Fruit fly (Drosophila melanogaster) whole organism, embryonic: ENCODE results near the gene CG46459.

Experiments
- Bteb2 ChIP-seq: fragments of 200-800 bp; sonication (Bioruptor generic); optimal IDR thresholded peaks from 2 replicates; lab custom pipeline; 2016; ENCODE audit warnings: missing biosample characterization, missing genetic modification characterization
- CG10209 ChIP-seq: fragments of 200-800 bp; sonication (Bioruptor generic); optimal IDR thresholded peaks from 3 replicates; lab custom pipeline; 2017; ENCODE audit warnings: missing biosample characterization, mild to moderate bottlenecking, missing genetic modification characterization, missing genetic modification reagents
- CG10543 ChIP-seq: fragments of 200-800 bp; sonication (Bioruptor generic); optimal IDR thresholded peaks from 3 replicates; lab custom pipeline; 2017; ENCODE audit warnings: missing biosample characterization, mild to moderate bottlenecking, missing genetic modification characterization, moderate library complexity
- CG10959 ChIP-seq: fragments of 200-800 bp; sonication (Bioruptor generic); IDR thresholded peaks from 2 replicates; pipeline ENCODE4 v1.3.6; 2022; ENCODE audit warnings: missing biosample characterization, missing genetic modification characterization
- CG11085 ChIP-seq: fragments of 200-800 bp; sonication (Bioruptor generic); IDR thresholded peaks from 2 replicates; pipeline ENCODE4 v1.3.6; 2022; ENCODE audit warnings: missing biosample characterization, missing genetic modification characterization
- CG11723 ChIP-seq: fragments of 200-800 bp; sonication (Bioruptor generic); optimal IDR thresholded peaks from 2 replicates; lab custom pipeline; 2017; ENCODE audit warnings: missing biosample characterization, mild to moderate bottlenecking, missing genetic modification characterization
- CG12744 ChIP-seq: fragments of 200-800 bp; sonication (Bioruptor generic); optimal IDR thresholded peaks from 2 replicates; lab custom pipeline; 2016; ENCODE audit warnings: missing biosample characterization, missing genetic modification characterization
- CG13296 ChIP-seq: fragments of 200-800 bp; sonication (Bioruptor generic); optimal IDR thresholded peaks from 3 replicates; lab custom pipeline; 2018; ENCODE audit warnings: missing biosample characterization, mild to moderate bottlenecking, missing genetic modification characterization
- CG13624 ChIP-seq: fragments of 200-800 bp; sonication (Bioruptor generic); optimal IDR thresholded peaks from 2 replicates; lab custom pipeline; 2016; ENCODE audit warnings: missing biosample characterization, missing genetic modification characterization
- CG15514 ChIP-seq: fragments of 200-800 bp; sonication (Bioruptor generic); optimal IDR thresholded peaks from 3 replicates; lab custom pipeline; 2017; ENCODE audit warnings: missing biosample characterization, missing genetic modification characterization, mild to moderate bottlenecking, moderate library complexity, missing genetic modification reagents
- CG15696 ChIP-seq: fragments of 200-800 bp; sonication (Bioruptor generic); optimal IDR thresholded peaks from 2 replicates; lab custom pipeline; 2019; ENCODE audit warnings: missing biosample characterization, mild to moderate bottlenecking, missing genetic modification characterization, moderate library complexity
- CG1603 ChIP-seq: fragments of 200-800 bp; sonication (Bioruptor generic); optimal IDR thresholded peaks from 2 replicates; lab custom pipeline; 2019; ENCODE audit warnings: missing biosample characterization, mild to moderate bottlenecking, missing genetic modification characterization, moderate library complexity
- CG17361 ChIP-seq: fragments of 200-800 bp; sonication (Bioruptor generic); IDR thresholded peaks from 3 replicates; pipeline ENCODE4 v1.3.6; 2022; ENCODE audit warnings: missing biosample characterization, missing genetic modification characterization
- CG17829 ChIP-seq: fragments of 200-800 bp; optimal IDR thresholded peaks from 2 replicates; lab custom pipeline; 2019; ENCODE audit warnings: missing biosample characterization, mild to moderate bottlenecking, missing genetic modification characterization, moderate library complexity
- CG2712 ChIP-seq: fragments of 200-800 bp; optimal IDR thresholded peaks from 3 replicates; lab custom pipeline; 2019; ENCODE audit warnings: missing biosample characterization, mild to moderate bottlenecking, missing genetic modification characterization, moderate library complexity
- CG31441 ChIP-seq: fragments of 200-800 bp; sonication (Bioruptor generic); IDR thresholded peaks from 2 replicates; pipeline ENCODE4 v1.3.6; 2022; ENCODE audit warnings: missing biosample characterization, missing genetic modification characterization
- CG5180 ChIP-seq: fragments of 200-800 bp; sonication (Bioruptor generic); optimal IDR thresholded peaks from 3 replicates; lab custom pipeline; 2017; ENCODE audit warnings: missing biosample characterization, missing genetic modification characterization, mild to moderate bottlenecking, moderate library complexity, missing genetic modification reagents
- CG6254 ChIP-seq: fragments of 200-800 bp; sonication (Bioruptor generic); optimal IDR thresholded peaks from 3 replicates; lab custom pipeline; 2017; ENCODE audit warnings: mild to moderate bottlenecking, missing biosample characterization, missing genetic modification reagents, missing genetic modification characterization
- CG6272 ChIP-seq: fragments of 200-800 bp; sonication (Bioruptor generic); IDR thresholded peaks from 2 replicates; pipeline ENCODE4 v1.3.6; 2022; ENCODE audit warnings: missing biosample characterization, missing genetic modification characterization
- CG7839 ChIP-seq: fragments of 200-800 bp; sonication (Bioruptor generic); optimal IDR thresholded peaks from 3 replicates; lab custom pipeline; 2018; ENCODE audit warnings: missing biosample characterization, mild to moderate bottlenecking, missing genetic modification characterization, moderate library complexity
- CG8359 ChIP-seq: fragments of 200-800 bp; sonication (Bioruptor generic); optimal IDR thresholded peaks from 2 replicates; lab custom pipeline; 2017; ENCODE audit warnings: missing biosample characterization, mild to moderate bottlenecking, missing genetic modification characterization, borderline replicate concordance
- CG9727 ChIP-seq: fragments of 200-800 bp; sonication (Bioruptor generic); optimal IDR thresholded peaks from 3 replicates; lab custom pipeline; 2017; ENCODE audit warnings: missing biosample characterization, mild to moderate bottlenecking, missing genetic modification characterization
- CkIIα-i1 ChIP-seq: fragments of 200-800 bp; sonication (Bioruptor generic); IDR thresholded peaks from 2 replicates; pipeline ENCODE4 v1.3.6; 2022; ENCODE audit warnings: missing biosample characterization, missing genetic modification characterization
- Deaf1 ChIP-seq: fragments of 200-800 bp; optimal IDR thresholded peaks from 3 replicates; lab custom pipeline; 2019; ENCODE audit warnings: missing biosample characterization, mild to moderate bottlenecking, missing genetic modification characterization, moderate library complexity
- Elba2 ChIP-seq: fragments of 200-800 bp; sonication (Bioruptor generic); optimal IDR thresholded peaks from 3 replicates; lab custom pipeline; 2016; ENCODE audit warnings: missing biosample characterization, missing genetic modification characterization
- HmgZ ChIP-seq: fragments of 200-800 bp; sonication (Bioruptor generic); optimal IDR thresholded peaks from 2 replicates; lab custom pipeline; 2018; ENCODE audit warnings: missing biosample characterization, mild to moderate bottlenecking, missing genetic modification characterization
- Jarid2 ChIP-seq: fragments of 200-800 bp; sonication (Bioruptor generic); optimal IDR thresholded peaks from 3 replicates; lab custom pipeline; 2017; ENCODE audit warnings: mild to moderate bottlenecking, missing biosample characterization, missing genetic modification reagents, missing genetic modification characterization
- Lim3 ChIP-seq: fragments of 200-800 bp; sonication (Bioruptor generic); IDR thresholded peaks from 2 replicates; pipeline ENCODE4 v1.3.6; 2022; ENCODE audit warnings: missing biosample characterization, missing genetic modification characterization
- Poxn ChIP-seq: fragments of 200-800 bp; sonication (Bioruptor generic); IDR thresholded peaks from 2 replicates; pipeline ENCODE4 v1.3.6; 2022; ENCODE audit warnings: missing biosample characterization, missing genetic modification characterization
- Ptx1 ChIP-seq: fragments of 200-800 bp; sonication (Bioruptor generic); IDR thresholded peaks from 2 replicates; pipeline ENCODE4 v1.3.6; 2022; ENCODE audit warnings: missing biosample characterization, missing genetic modification characterization
- Usf ChIP-seq: fragments of 200-800 bp; sonication (Bioruptor generic); optimal IDR thresholded peaks from 2 replicates; lab custom pipeline; 2017; ENCODE audit warnings: missing genotype, missing biosample characterization, missing genetic modification characterization
- Xbp1 ChIP-seq: fragments of 200-800 bp; sonication (Bioruptor generic); optimal IDR thresholded peaks from 3 replicates; lab custom pipeline; 2016; ENCODE audit warnings: missing biosample characterization, mild to moderate bottlenecking, missing genetic modification characterization
- bcd ChIP-seq: fragments of 200-800 bp; sonication (Bioruptor generic); optimal IDR thresholded peaks from 2 replicates; lab custom pipeline; 2017; ENCODE audit warnings: missing biosample characterization, mild to moderate bottlenecking, missing genetic modification characterization
- bigmax ChIP-seq: fragments of 200-800 bp; sonication (Bioruptor generic); optimal IDR thresholded peaks from 2 replicates; lab custom pipeline; 2018; ENCODE audit warnings: missing biosample characterization, mild to moderate bottlenecking, missing genetic modification characterization
- croc ChIP-seq: fragments of 200-800 bp; sonication (Bioruptor generic); conservative IDR thresholded peaks from 3 replicates; pipeline ENCODE4 v1.3.6; 2022; ENCODE audit warnings: missing biosample characterization, missing genetic modification characterization
- dm ChIP-seq: fragments of 200-800 bp; sonication (Bioruptor generic); optimal IDR thresholded peaks from 3 replicates; lab custom pipeline; 2016; ENCODE audit warnings: missing biosample characterization, missing genetic modification characterization
- eve ChIP-seq, 2 experiments: fragments of >200 bp; optimal IDR thresholded peaks; 2 replicates each; lab custom pipeline; 2017; ENCODE audit warnings: missing biosample characterization in 2 of 2, missing genetic modification characterization in 2 of 2
- fru ChIP-seq: fragments of >200 bp; optimal IDR thresholded peaks from 2 replicates; lab custom pipeline; 2017
- fu2 ChIP-seq: fragments of 200-800 bp; sonication (Bioruptor generic); optimal IDR thresholded peaks from 2 replicates; lab custom pipeline; 2016; ENCODE audit warnings: missing biosample characterization, missing genetic modification characterization
- grau ChIP-seq: fragments of 200-800 bp; optimal IDR thresholded peaks from 3 replicates; lab custom pipeline; 2019; ENCODE audit warnings: missing biosample characterization, mild to moderate bottlenecking, missing genetic modification characterization, moderate library complexity
- her ChIP-seq: fragments of 200-800 bp; sonication (Bioruptor generic); optimal IDR thresholded peaks from 2 replicates; lab custom pipeline; 2016; ENCODE audit warnings: missing biosample characterization, missing genetic modification characterization
- mld ChIP-seq: fragments of 200-800 bp; sonication (Bioruptor generic); IDR thresholded peaks from 3 replicates; pipeline ENCODE4 v1.3.6; 2022; ENCODE audit warnings: missing biosample characterization, missing genetic modification characterization; ENCODE audit not compliant: partially characterized antibody
- oc ChIP-seq: fragments of 200-800 bp; sonication (Bioruptor generic); optimal IDR thresholded peaks from 2 replicates; lab custom pipeline; 2018; ENCODE audit warnings: missing biosample characterization, mild to moderate bottlenecking, missing genetic modification characterization, moderate library complexity
- otp ChIP-seq: fragments of 200-800 bp; sonication (Bioruptor generic); IDR thresholded peaks from 3 replicates; pipeline ENCODE4, ENCODE4 v1.3.6; 2022; ENCODE audit warnings: missing biosample characterization, missing genetic modification characterization
- pfk ChIP-seq: fragments of 200-800 bp; sonication (Bioruptor generic); optimal IDR thresholded peaks from 2 replicates; lab custom pipeline; 2018; ENCODE audit warnings: missing biosample characterization, mild to moderate bottlenecking, missing genetic modification characterization, moderate library complexity
- pzg ChIP-seq: fragments of 200-800 bp; sonication (Bioruptor generic); optimal IDR thresholded peaks from 3 replicates; lab custom pipeline; 2018; ENCODE audit warnings: missing biosample characterization, mild to moderate bottlenecking, missing genetic modification characterization, moderate library complexity
- scrt ChIP-seq: fragments of 200-800 bp; sonication (Bioruptor generic); optimal IDR thresholded peaks from 2 replicates; lab custom pipeline; 2018; ENCODE audit warnings: missing biosample characterization, mild to moderate bottlenecking, missing genetic modification characterization, moderate library complexity
- seq ChIP-seq: fragments of 200-800 bp; sonication (Bioruptor generic); IDR thresholded peaks from 2 replicates; pipeline ENCODE4 v1.3.6; 2022; ENCODE audit warnings: missing biosample characterization, missing genetic modification characterization
- trem ChIP-seq: fragments of 200-800 bp; optimal IDR thresholded peaks from 3 replicates; lab custom pipeline; 2019; ENCODE audit warnings: missing biosample characterization, mild to moderate bottlenecking, missing genetic modification characterization, moderate library complexity
- z ChIP-seq: fragments of 200-800 bp; sonication (Bioruptor generic); IDR thresholded peaks from 3 replicates; pipeline ENCODE4 v1.3.6; 2022; ENCODE audit warnings: missing biosample characterization, missing genetic modification characterization

The CG46459 gene

dm6 chr3R:10650641-10651318 is 45.7 kb upstream of the CG46459 start (continued):
- TF ChIP-seq pzg (GFP tag; lab: Kevin White, UChicago), result no peak
- no peak for TF ChIP-seq Poxn (GFP tag; lab: Robert Waterston, UW)
- TF ChIP-seq CG9727, result peak; percentile 54
- peak; percentile 9 for TF ChIP-seq CG6254
- no peak for TF ChIP-seq bigmax (GFP tag; lab: Kevin White, UChicago)
- peak; percentile 54 for TF ChIP-seq CG15696 (tag; lab: Kevin White, UChicago)
- no peak for TF ChIP-seq pfk (GFP tag; lab: Kevin White, UChicago)
- no peak for TF ChIP-seq Bteb2 (GFP tag; lab: Kevin White, UChicago)
- TF ChIP-seq Jarid2 (GFP tag; lab: Kevin White, UChicago), result no peak
- TF ChIP-seq CG2712 (tag; lab: Kevin White, UChicago), result peak; percentile 62
- no peak for TF ChIP-seq her (GFP tag; lab: Kevin White, UChicago)
- TF ChIP-seq fru (lab: Kevin White, UChicago), result no peak
- TF ChIP-seq CG1603 (tag; lab: Kevin White, UChicago), result peak; percentile 27
- peak; percentile 14 for TF ChIP-seq grau (tag; lab: Kevin White, UChicago)
- no peak for TF ChIP-seq seq (GFP tag; lab: Robert Waterston, UW)
- no peak for TF ChIP-seq z (GFP tag; lab: Robert Waterston, UW)
- no peak for TF ChIP-seq Elba2 (GFP tag; lab: Kevin White, UChicago)
- TF ChIP-seq CG10543, result no peak
- no peak for TF ChIP-seq CG13296
- peak; percentile 28; the same call in 1 of the 3 replicates for TF ChIP-seq croc (GFP tag; lab: Robert Waterston, UW)
- TF ChIP-seq otp (GFP tag; lab: Robert Waterston, UW), result no peak
- peak; percentile 45; the same call in 1 of the 3 replicates for TF ChIP-seq CG17361
- no peak for TF ChIP-seq CG15514 (GFP tag; lab: Kevin White, UChicago)
- no peak for TF ChIP-seq CkIIα-i1 (GFP tag; lab: Robert Waterston, UW)
- TF ChIP-seq Lim3 (GFP tag; lab: Robert Waterston, UW), result no peak
- peak; percentile 8 for TF ChIP-seq bcd
- peak; percentile 10 for TF ChIP-seq CG8359
- no peak for TF ChIP-seq CG6272
- TF ChIP-seq oc (tag; lab: Kevin White, UChicago), result no peak
- no peak for TF ChIP-seq HmgZ
- TF ChIP-seq scrt (GFP tag; lab: Kevin White, UChicago), result no peak
- no peak for TF ChIP-seq fu2 (GFP tag; lab: Kevin White, UChicago)
- TF ChIP-seq CG31441 (GFP tag; lab: Robert Waterston, UW), result peak; percentile 47; the same call in 1 of the 2 replicates
- TF ChIP-seq CG7839 (tag; lab: Kevin White, UChicago), result peak; percentile 25
- no peak for TF ChIP-seq CG11723 (GFP tag; lab: Kevin White, UChicago)
- TF ChIP-seq CG13624 (GFP tag; lab: Kevin White, UChicago), result no peak
- no peak for TF ChIP-seq CG5180 (GFP tag; lab: Kevin White, UChicago)
- TF ChIP-seq eve (GFP tag; optimal IDR thresholded peaks at IDR 0.05; lab: Kevin White, UChicago), result no peak
- no peak for TF ChIP-seq Usf (GFP tag; lab: Kevin White, UChicago)
- no peak for TF ChIP-seq dm
- peak; percentile 38 for TF ChIP-seq trem (tag; lab: Kevin White, UChicago)
- TF ChIP-seq CG10959 (GFP tag; lab: Robert Waterston, UW), result 0 out of 2 replicates have a peak, but pooled peaks have one; percentile 43
- peak; percentile 6 for TF ChIP-seq Xbp1 (GFP tag; lab: Kevin White, UChicago)
- TF ChIP-seq CG12744 (GFP tag; lab: Kevin White, UChicago), result no peak
- no peak for TF ChIP-seq Deaf1 (tag; lab: Kevin White, UChicago)
- no peak for TF ChIP-seq CG10209
- no peak for TF ChIP-seq mld (GFP tag; lab: Robert Waterston, UW)
- peak; percentile 18 for TF ChIP-seq CG17829 (tag; lab: Kevin White, UChicago)
- no peak for TF ChIP-seq CG11085 (GFP tag; lab: Robert Waterston, UW)
- TF ChIP-seq Ptx1 (GFP tag; lab: Robert Waterston, UW), result 0 out of 2 replicates have a peak, but pooled peaks have one; percentile 9
